Worm (Caenorhabditis elegans): Measurements from ENCODE around the gene str-162.
"Not testable (repeated sequence)": the region's sequence is repeated elsewhere in the genome, so short reads cannot be mapped to it uniquely, and the experiment has no call there.

The str-162 gene

DNA sequence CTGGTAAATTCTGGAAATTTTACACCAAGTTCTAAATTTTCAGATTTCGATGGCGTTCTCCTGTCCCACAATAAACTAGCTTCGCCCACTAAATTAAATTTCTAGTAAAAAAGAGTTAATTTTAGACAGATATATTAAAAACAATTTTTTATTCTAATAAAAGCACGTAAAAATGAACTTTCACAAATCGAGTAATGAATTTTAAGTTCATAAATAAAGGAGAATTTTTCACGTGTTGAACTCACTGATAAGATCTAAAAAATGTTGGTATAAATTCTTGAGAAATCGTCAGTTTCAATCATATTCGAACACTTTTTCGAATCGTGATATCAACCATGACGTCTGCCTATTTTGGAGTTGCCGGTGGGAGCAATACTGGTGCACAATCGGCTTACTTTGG is 3.7 kb downstream of the str-162 start, which contains the start of gene ssq-2:
Gene ssq-2 (plus strand): TSS at position 301 of the 400 bp plus-strand sequence.
- TF ChIP-seq dao-5 (tag; optimal IDR thresholded peaks at IDR 0.05) (no peak), W03F9.2 (tag; optimal IDR thresholded peaks at IDR 0.05) (no peak), him-1 (tag; optimal IDR thresholded peaks at IDR 0.05) (no peak)

ce11 chrIV:4996956-4997355 is 4.8 kb downstream of the str-162 start:
- TF ChIP-seq dao-5 (tag; optimal IDR thresholded peaks at IDR 0.05): no peak
- no peak for TF ChIP-seq W03F9.2 (tag; optimal IDR thresholded peaks at IDR 0.05)
- no peak for TF ChIP-seq him-1 (tag; optimal IDR thresholded peaks at IDR 0.05)

DNA sequence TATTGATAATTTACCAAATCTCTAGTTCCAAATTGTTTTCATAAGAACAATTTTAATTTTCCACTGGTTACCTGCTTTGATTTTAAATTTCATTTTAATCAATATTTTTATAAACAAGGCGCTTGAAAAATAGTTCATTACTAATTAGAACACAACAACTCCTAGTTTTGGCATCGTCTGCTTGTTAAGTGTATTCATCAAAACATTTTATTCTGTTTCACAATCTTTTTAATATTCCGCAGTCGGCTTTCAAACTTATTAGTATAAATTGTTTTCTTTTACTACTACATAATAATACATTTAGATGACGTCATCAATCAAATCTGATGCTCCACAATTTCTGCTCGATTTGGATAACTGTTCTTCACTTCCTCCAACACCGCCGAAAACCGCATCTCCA is 10.3 kb downstream of the str-162 start, which contains the start of gene pes-1:
Gene pes-1 (plus strand): TSS at position 301 of the 400 bp plus-strand sequence.
- TF ChIP-seq him-1 (tag; optimal IDR thresholded peaks at IDR 0.05): no peak
- TF ChIP-seq W03F9.2 (tag; optimal IDR thresholded peaks at IDR 0.05): no peak
- no peak for TF ChIP-seq dao-5 (tag; optimal IDR thresholded peaks at IDR 0.05)

- TF ChIP-seq W03F9.2 (tag; optimal IDR thresholded peaks at IDR 0.05) (no peak), him-1 (tag; optimal IDR thresholded peaks at IDR 0.05) (no peak), dao-5 (tag; optimal IDR thresholded peaks at IDR 0.05) (no peak)
Observed at ce11 chrIV:5005154-5005553, 13.0 kb downstream of the str-162 start.

DNA sequence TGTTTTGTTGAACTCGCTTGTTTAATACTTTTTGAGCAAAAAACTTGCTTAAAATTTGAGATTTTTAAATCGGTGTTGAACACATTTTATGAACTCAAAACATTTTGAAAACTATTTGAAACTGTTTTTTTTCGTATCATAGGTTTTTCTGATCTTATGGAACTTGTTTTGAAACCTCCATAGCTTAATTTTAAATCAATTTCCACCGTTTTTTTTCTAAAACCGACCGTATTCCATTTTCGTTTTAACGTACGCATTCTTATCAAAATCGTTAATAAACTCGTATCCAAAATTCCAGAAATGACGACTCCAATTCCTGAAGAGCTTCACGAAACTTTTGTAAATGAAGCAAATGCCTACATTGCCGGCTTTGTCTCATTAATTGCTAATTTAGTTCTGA is 16.2 kb downstream of the str-162 start, which contains the start of gene srm-2:
Gene srm-2 (plus strand): TSS at position 301 of the 400 bp plus-strand sequence.
- TF ChIP-seq him-1 (tag; optimal IDR thresholded peaks at IDR 0.05) (no peak), W03F9.2 (tag; optimal IDR thresholded peaks at IDR 0.05) (no peak), dao-5 (tag; optimal IDR thresholded peaks at IDR 0.05) (no peak)

DNA sequence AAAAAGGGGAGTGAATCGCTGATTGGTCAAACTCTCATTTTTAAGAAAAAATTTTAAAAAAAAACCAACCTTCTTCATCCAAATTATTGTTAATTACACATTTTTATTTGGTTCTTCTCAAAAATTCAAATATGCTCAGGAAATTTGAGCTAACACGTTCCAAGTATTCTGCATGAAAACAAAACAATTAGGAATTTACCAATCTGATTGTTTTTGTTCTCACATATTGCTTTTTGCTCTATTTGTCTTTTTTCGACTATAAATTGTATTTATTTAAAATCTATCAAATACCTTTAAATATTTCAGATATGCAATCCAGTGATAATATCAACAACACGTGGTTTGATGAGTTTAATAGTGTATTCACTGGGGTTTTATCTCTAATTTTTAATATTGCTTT is 20.1 kb downstream of the str-162 start, which contains the start of gene srm-1:
Gene srm-1 (plus strand): TSS at position 301 of the 400 bp plus-strand sequence.
- TF ChIP-seq W03F9.2 (tag; optimal IDR thresholded peaks at IDR 0.05) (no peak), him-1 (tag; optimal IDR thresholded peaks at IDR 0.05) (no peak), dao-5 (tag; optimal IDR thresholded peaks at IDR 0.05) (no peak)

- not testable (repeated sequence) for TF ChIP-seq dao-5, W03F9.2, him-1 (tag; optimal IDR thresholded peaks at IDR 0.05)
Observed at ce11 chrIV:5016461-5016860, 24.3 kb downstream of the str-162 start, which contains the start of gene ssq-4. Gene ssq-4 (plus strand): TSS chrIV:5016479.

DNA sequence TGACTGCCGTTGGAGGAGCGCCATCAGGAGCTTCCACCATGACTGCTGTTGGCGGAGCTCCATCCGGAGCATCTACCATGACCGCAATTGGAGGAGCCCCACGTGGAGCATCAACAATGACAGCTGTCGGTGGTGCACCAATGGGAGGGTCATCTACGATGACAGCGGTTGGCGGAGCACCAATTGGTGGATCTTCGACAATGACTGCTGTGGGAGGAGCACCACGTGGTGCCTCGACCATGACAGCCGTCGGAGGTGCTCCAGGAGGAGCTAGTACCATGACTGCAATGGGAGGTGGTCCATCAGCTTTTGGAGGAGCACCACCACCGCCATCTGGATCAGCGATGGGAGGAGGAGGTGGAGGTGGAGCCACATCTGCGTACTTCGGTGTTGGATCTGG is 24.9 kb downstream of the str-162 start, which contains the start of gene T28H11.7:
Gene T28H11.7 (minus strand): TSS at position 101 of the 400 bp plus-strand sequence.
- not testable (repeated sequence) for TF ChIP-seq him-1, dao-5, W03F9.2 (tag; optimal IDR thresholded peaks at IDR 0.05)

- TF ChIP-seq him-1 (tag; optimal IDR thresholded peaks at IDR 0.05): no peak
- TF ChIP-seq W03F9.2 (tag; optimal IDR thresholded peaks at IDR 0.05): no peak
- TF ChIP-seq dao-5 (tag; optimal IDR thresholded peaks at IDR 0.05): no peak
Observed at ce11 chrIV:5020533-5020932, 28.3 kb downstream of the str-162 start, which contains the start of gene T28H11.8. Gene T28H11.8 (minus strand): TSS chrIV:5020633.

DNA sequence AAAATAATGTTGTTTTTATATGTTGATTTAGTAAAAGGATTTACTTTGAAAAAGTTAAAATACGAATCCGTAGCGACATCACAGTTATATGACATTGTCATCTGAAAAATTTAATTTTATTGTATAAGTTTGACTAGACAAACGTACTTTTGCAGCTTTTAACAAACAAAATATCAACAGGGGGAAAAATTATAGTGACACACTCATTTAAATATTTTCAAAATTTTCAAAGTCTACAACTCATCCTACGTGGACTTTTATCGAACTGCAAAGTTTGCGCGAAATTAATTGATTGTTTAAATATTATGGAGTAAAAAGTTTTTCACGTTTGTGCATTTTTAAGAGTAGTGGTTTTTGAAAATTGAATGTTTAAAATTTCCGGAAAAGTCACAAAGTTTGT is 33.5 kb downstream of the str-162 start, which contains the start of gene C09B9.85:
Gene C09B9.85 (minus strand): TSS at position 101 of the 400 bp plus-strand sequence.
- TF ChIP-seq W03F9.2 (tag; optimal IDR thresholded peaks at IDR 0.05) (no peak), dao-5 (tag; optimal IDR thresholded peaks at IDR 0.05) (no peak), him-1 (tag; optimal IDR thresholded peaks at IDR 0.05) (no peak)

ce11 chrIV:5028978-5029377 is 36.8 kb downstream of the str-162 start, which contains the start of the genes best-6 and C09B9.2:
Gene best-6 (minus strand): TSS chrIV:5029078.
Gene C09B9.2 (plus strand): TSS chrIV:5029291.
- TF ChIP-seq him-1 (tag; optimal IDR thresholded peaks at IDR 0.05) (no peak), dao-5 (tag; optimal IDR thresholded peaks at IDR 0.05) (no peak), W03F9.2 (tag; optimal IDR thresholded peaks at IDR 0.05) (no peak)

DNA sequence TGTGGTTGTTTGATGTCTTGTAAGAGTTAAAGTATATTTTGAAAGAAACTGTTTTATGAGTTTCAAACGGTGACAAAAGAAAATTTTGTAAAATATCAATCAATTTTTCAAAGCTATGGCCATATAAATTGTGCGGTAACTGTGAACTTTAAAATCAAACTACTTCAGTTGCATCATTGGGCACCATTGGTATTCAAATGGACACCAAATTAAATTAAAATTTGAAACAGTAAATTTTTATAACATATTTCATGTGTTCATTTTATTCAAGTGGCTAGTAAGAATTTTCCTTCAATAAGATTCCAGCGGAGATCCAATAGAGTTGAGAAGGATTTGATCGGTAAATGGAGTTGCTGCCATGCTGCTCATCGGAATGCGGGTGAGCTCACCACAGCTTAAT is 39.2 kb downstream of the str-162 start:
- no peak for TF ChIP-seq dao-5 (tag; optimal IDR thresholded peaks at IDR 0.05)
- TF ChIP-seq W03F9.2 (tag; optimal IDR thresholded peaks at IDR 0.05): no peak
- TF ChIP-seq him-1 (tag; optimal IDR thresholded peaks at IDR 0.05): no peak

ce11 chrIV:5033276-5033675 is 41.1 kb downstream of the str-162 start, which contains the start of gene C09B9.4:
Gene C09B9.4 (minus strand): TSS chrIV:5033376.
- TF ChIP-seq dao-5 (tag; optimal IDR thresholded peaks at IDR 0.05): no peak
- no peak for TF ChIP-seq him-1 (tag; optimal IDR thresholded peaks at IDR 0.05)
- no peak for TF ChIP-seq W03F9.2 (tag; optimal IDR thresholded peaks at IDR 0.05)

DNA sequence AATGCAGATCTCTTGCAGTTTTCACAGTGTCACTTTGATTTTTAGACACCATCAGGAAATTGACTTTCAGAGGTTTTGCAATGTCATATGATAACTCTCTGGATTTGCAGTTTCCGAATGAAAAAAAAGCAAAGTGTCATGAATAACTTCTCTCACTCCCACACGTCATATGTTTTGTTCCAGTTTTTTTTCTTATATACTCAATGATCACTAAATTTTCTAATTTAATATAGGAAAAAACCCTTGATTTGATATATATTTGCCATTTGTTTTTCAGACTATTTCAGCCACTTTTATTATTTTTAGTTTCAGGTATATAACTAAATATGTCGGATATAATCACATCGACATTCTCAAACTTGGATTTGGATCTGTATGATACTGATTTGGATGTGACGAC is 45.3 kb downstream of the str-162 start, which contains the start of gene C09B9.1:
Gene C09B9.1 (plus strand): TSS at position 301 of the 400 bp plus-strand sequence.
- TF ChIP-seq dao-5 (tag; optimal IDR thresholded peaks at IDR 0.05) (no peak), him-1 (tag; optimal IDR thresholded peaks at IDR 0.05) (no peak), W03F9.2 (tag; optimal IDR thresholded peaks at IDR 0.05) (no peak)
